Worm (Caenorhabditis elegans) whole organism, young adult: Measurements from ENCODE around the gene srw-141.
"Not testable (repeated sequence)": the region's sequence is repeated elsewhere in the genome, so short reads cannot be mapped to it uniquely, and the experiment has no call there.

ENCODE experiments used
- C17E4.6 ChIP-seq: fragments of 200-800 bp; sonication (Bioruptor generic); IDR thresholded peaks from 2 replicates; pipeline ENCODE4 v1.3.6; 2022; ENCODE audit warnings: missing genetic modification reagents, missing genetic modification characterization, missing compliant biosample characterization
- F37B4.10 ChIP-seq: fragments of 200-800 bp; sonication (Bioruptor generic); IDR thresholded peaks from 2 replicates; pipeline ENCODE4 v1.3.6; 2022; ENCODE audit warnings: missing genetic modification characterization, missing compliant biosample characterization
- ceh-79 ChIP-seq: sonication (generic microtip); optimal IDR thresholded peaks from 2 replicates; lab custom pipeline; 2017; ENCODE audit warnings: mild to moderate bottlenecking, missing genetic modification characterization, missing compliant biosample characterization
- ceh-91 ChIP-seq: fragments of 200-800 bp; sonication (Bioruptor generic); IDR thresholded peaks from 2 replicates; pipeline ENCODE4 v1.3.6; 2022; ENCODE audit warnings: missing genetic modification reagents, missing genetic modification characterization, missing compliant biosample characterization
- nhr-27 ChIP-seq: fragments of 200-800 bp; sonication (Bioruptor generic); optimal IDR thresholded peaks from 2 replicates; lab custom pipeline; 2018; ENCODE audit warnings: mild to moderate bottlenecking, missing genetic modification characterization, moderate library complexity, missing compliant biosample characterization
- pha-4 ChIP-seq: fragments of 150-350 bp; sonication (generic microtip); optimal IDR thresholded peaks from 2 replicates; lab custom pipeline; 2014; ENCODE audit warnings: missing biosample characterization, missing genetic modification reagents, missing genetic modification characterization

- not testable (repeated sequence) for TF ChIP-seq F37B4.10 (GFP tag; lab: Robert Waterston, UW); ceh-91; ceh-79; pha-4 (tag; lab: Kevin White, UChicago); nhr-27 (tag; lab: Kevin White, UChicago); C17E4.6 (GFP tag; lab: Robert Waterston, UW)
Measured at ce11 chrV:2975285-2975684, 36.9 kb upstream of the srw-141 start, which contains the start of gene srw-123.
